Fruit fly (Drosophila melanogaster): ENCODE data around the gene TTLL1B.
A peak's percentile ranks its signal among the peaks of the same experiment; 100 is the strongest.

Gene TTLL1B

DNA sequence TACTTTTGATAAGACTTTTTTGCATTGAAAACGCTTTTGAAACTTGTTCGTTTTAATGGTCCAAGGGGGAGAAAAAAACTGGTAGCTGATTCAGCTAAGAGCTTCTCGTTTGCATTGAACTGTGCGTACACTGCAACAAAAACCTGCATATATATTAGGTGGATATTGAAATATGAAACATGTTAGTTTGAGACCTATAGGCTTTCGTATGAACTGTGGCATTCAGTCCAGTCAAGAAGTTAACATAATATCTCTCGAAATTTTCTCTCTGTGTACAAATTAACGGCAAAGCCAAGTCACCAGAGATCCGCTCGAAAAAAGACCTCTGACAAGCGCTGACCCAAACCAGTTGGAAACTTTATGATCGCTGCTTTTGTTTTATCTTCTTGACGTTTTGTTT lies 50.0 kb downstream of the TTLL1B start (continued):
- TF ChIP-seq HLH4C (GFP tag; IDR thresholded peaks at IDR 0.05; ENCODE audit: partially characterized antibody) (no peak), CG30403 (GFP tag; optimal IDR thresholded peaks at IDR 0.05) (peak; percentile 77), wdn (GFP tag; IDR thresholded peaks at IDR 0.05) (peak; percentile 81), Hmx (GFP tag; optimal IDR thresholded peaks at IDR 0.05) (peak; percentile 51), sc (optimal IDR thresholded peaks at IDR 0.05) (no peak), sc (GFP tag; optimal IDR thresholded peaks at IDR 0.05) (peak; percentile 45), HLHmδ (GFP tag; optimal IDR thresholded peaks at IDR 0.05) (no peak), gt (GFP tag; IDR thresholded peaks at IDR 0.05) (peak; percentile 46; the same call in 1 of the 2 replicates), NC2α (GFP tag; optimal IDR thresholded peaks at IDR 0.05) (peak; percentile 58), CG9727 (GFP tag; optimal IDR thresholded peaks at IDR 0.05) (peak; percentile 61), CG15696 (tag; optimal IDR thresholded peaks at IDR 0.05) (peak; percentile 7), tap (tag; optimal IDR thresholded peaks at IDR 0.05) (peak; percentile 76), Vsx1 (GFP tag; optimal IDR thresholded peaks at IDR 0.05) (peak; percentile 59), hbn (GFP tag; IDR thresholded peaks at IDR 0.05; ENCODE audit: partially characterized antibody) (no peak), slp2 (GFP tag; optimal IDR thresholded peaks at IDR 0.05) (peak; percentile 78), CkIIα-i1 (GFP tag; IDR thresholded peaks at IDR 0.05) (0 out of 2 replicates have a peak, but pooled peaks have one; percentile 48), bigmax (GFP tag; optimal IDR thresholded peaks at IDR 0.05) (no peak), fd64A (GFP tag; optimal IDR thresholded peaks at IDR 0.05) (peak; percentile 71), CG8089 (GFP tag; optimal IDR thresholded peaks at IDR 0.05) (peak; percentile 75), HLH3B (GFP tag; IDR thresholded peaks at IDR 0.05) (peak; percentile 88), CG3163 (GFP tag; optimal IDR thresholded peaks at IDR 0.05) (peak; percentile 65), CG9876 (GFP tag; optimal IDR thresholded peaks at IDR 0.05) (peak; percentile 69), Myb (GFP tag; optimal IDR thresholded peaks at IDR 0.05) (peak; percentile 54), Adf1 (GFP tag; IDR thresholded peaks at IDR 0.05) (0 out of 2 replicates have a peak, but pooled peaks have one; percentile 41), slbo (GFP tag; IDR thresholded peaks at IDR 0.05) (peak; percentile 88), Dek (tag; optimal IDR thresholded peaks at IDR 0.05) (no peak), dmrt11E (tag; optimal IDR thresholded peaks at IDR 0.05) (peak; percentile 65), trh (GFP tag; optimal IDR thresholded peaks at IDR 0.05) (peak; percentile 60), Hand (GFP tag; optimal IDR thresholded peaks at IDR 0.05) (peak; percentile 22), CG12236 (GFP tag; optimal IDR thresholded peaks at IDR 0.05) (peak; percentile 60), run (tag; optimal IDR thresholded peaks at IDR 0.05) (peak; percentile 44), fd3F (GFP tag; optimal IDR thresholded peaks at IDR 0.05) (peak; percentile 71), Elba2 (GFP tag; optimal IDR thresholded peaks at IDR 0.05) (no peak), CG3065 (GFP tag; optimal IDR thresholded peaks at IDR 0.05) (peak; percentile 29), dimm (GFP tag; IDR thresholded peaks at IDR 0.05) (peak; percentile 49; the same call in 1 of the 2 replicates), kay (GFP tag; optimal IDR thresholded peaks at IDR 0.05) (no peak), CG6791 (GFP tag; IDR thresholded peaks at IDR 0.05; ENCODE audit: partially characterized antibody) (0 out of 3 replicates have a peak, but pooled peaks have one; percentile 11), btn (GFP tag; optimal IDR thresholded peaks at IDR 0.05) (peak; percentile 73), aop (GFP tag; IDR thresholded peaks at IDR 0.05) (peak; percentile 65; the same call in 1 of the 2 replicates), CG1233 (GFP tag; optimal IDR thresholded peaks at IDR 0.05) (peak; percentile 67), yki (optimal IDR thresholded peaks at IDR 0.05) (no peak), CG4707 (GFP tag; optimal IDR thresholded peaks at IDR 0.05) (peak; percentile 69), emc (GFP tag; optimal IDR thresholded peaks at IDR 0.05) (peak; percentile 41), prd (optimal IDR thresholded peaks at IDR 0.05) (no peak), prd (GFP tag; IDR thresholded peaks at IDR 0.05) (peak; percentile 88), Scr (GFP tag; IDR thresholded peaks at IDR 0.05; ENCODE audit: partially characterized antibody) (no peak), danr (GFP tag; IDR thresholded peaks at IDR 0.05) (peak; percentile 72), CG12391 (tag; optimal IDR thresholded peaks at IDR 0.05) (peak; percentile 82), HmgD (GFP tag; optimal IDR thresholded peaks at IDR 0.05) (peak; percentile 62), CG2712 (tag; optimal IDR thresholded peaks at IDR 0.05) (peak; percentile 76), da (GFP tag; optimal IDR thresholded peaks at IDR 0.05) (peak; percentile 51), pfk (GFP tag; optimal IDR thresholded peaks at IDR 0.05) (no peak)

All from whole organism, embryonic.